Fruit fly (Drosophila melanogaster) Kc167 (cell line): ENCODE measurements around the gene Snx27.

Source experiments
- Myc ChIP-seq: fragments of >200 bp; optimal IDR thresholded peaks from 2 replicates; lab custom pipeline; 2017; ENCODE audit warnings: missing external identifiers
- Sin3A ChIP-seq: fragments of >200 bp; optimal IDR thresholded peaks from 2 replicates; lab custom pipeline; 2018; ENCODE audit warnings: missing external identifiers
- h ChIP-seq: fragments of >200 bp; optimal IDR thresholded peaks from 3 replicates; lab custom pipeline; 2018; ENCODE audit warnings: missing external identifiers
- insv ChIP-seq: fragments of >200 bp; optimal IDR thresholded peaks from 3 replicates; lab custom pipeline; 2018; ENCODE audit warnings: missing external identifiers
- psq ChIP-seq: fragments of >200 bp; optimal IDR thresholded peaks from 2 replicates; lab custom pipeline; 2017; ENCODE audit warnings: missing external identifiers

- TF ChIP-seq psq (lab: Kevin White, UChicago): no peak
- TF ChIP-seq Sin3A (lab: Kevin White, UChicago): no peak
- no peak for TF ChIP-seq h (lab: Kevin White, UChicago)
- no peak for TF ChIP-seq Myc (lab: Kevin White, UChicago)
- no peak for TF ChIP-seq insv (lab: Kevin White, UChicago)
Measured at dm6 chrX:5745840-5746815, 8.3 kb upstream of the Snx27 start.
